Fruit fly (Drosophila melanogaster): Measurements from ENCODE around the gene Zw.

Zw gene

DNA sequence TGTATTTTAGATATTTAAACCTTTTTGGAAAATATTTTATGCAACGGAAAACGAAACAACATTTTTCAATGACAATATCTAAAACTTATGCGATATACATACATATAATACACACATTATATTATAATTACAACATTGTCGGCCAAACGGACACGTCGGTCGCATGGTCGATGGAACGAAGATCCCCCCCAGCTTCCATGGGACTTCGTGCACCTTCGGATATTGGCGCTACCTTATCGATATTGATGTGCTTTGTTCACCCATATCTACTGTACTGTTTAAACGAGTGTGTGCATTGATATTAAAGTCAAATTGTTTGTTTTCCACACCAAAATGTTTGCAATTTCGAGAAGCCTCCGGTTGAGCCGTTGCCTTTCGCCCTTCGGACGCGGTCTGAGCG is 41.6 kb upstream of the Zw start, which contains the start of gene CG14212:
TSS of gene CG14212 (plus strand) at position 301 of the 400 bp plus-strand sequence.
- TF ChIP-seq CG6276 (GFP tag; optimal IDR thresholded peaks at IDR 0.05), result no peak
- TF ChIP-seq Sox15 (GFP tag; optimal IDR thresholded peaks at IDR 0.05), result no peak
- TF ChIP-seq net (GFP tag; optimal IDR thresholded peaks at IDR 0.05), result no peak
- no peak for TF ChIP-seq achi (GFP tag; optimal IDR thresholded peaks at IDR 0.05)

DNA sequence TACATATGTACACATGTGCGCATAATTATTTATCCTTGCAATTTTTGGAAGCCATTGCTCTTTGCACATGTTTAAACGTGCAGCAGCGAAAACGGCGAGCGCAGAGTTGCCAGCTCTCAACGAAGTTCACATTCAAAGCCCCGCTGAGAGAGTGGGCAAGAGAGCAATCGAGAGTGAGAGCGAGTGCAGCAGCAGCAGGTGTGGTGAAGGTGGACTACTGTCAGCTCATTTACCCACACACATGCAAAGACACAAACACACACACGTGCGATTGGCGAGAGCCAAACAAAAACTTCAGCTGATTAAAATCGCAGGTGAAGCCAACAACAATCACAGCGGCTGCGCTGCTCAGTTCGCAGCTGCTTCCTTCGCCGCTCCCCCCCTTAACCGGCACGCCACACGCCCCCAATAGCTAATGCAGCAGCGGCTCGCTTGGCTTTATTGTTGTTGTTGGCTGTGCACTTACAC is 35.7 kb upstream of the Zw start:
- TF ChIP-seq CG34406 (GFP tag; optimal IDR thresholded peaks at IDR 0.05) (no peak), CG6163 (GFP tag; IDR thresholded peaks at IDR 0.05) (no peak; the same call in 2 of the 3 replicates), pdm3 (GFP tag; optimal IDR thresholded peaks at IDR 0.05) (no peak), Ets21C (GFP tag; optimal IDR thresholded peaks at IDR 0.05) (no peak), achi (GFP tag; optimal IDR thresholded peaks at IDR 0.05) (no peak), CG1621 (tag; optimal IDR thresholded peaks at IDR 0.05) (peak; percentile 24), CG9139 (GFP tag; optimal IDR thresholded peaks at IDR 0.05) (no peak), CG11294 (GFP tag; IDR thresholded peaks at IDR 0.05) (no peak), CG6854 (GFP tag; optimal IDR thresholded peaks at IDR 0.05) (peak; percentile 25), net (GFP tag; optimal IDR thresholded peaks at IDR 0.05) (no peak), CG6792 (GFP tag; optimal IDR thresholded peaks at IDR 0.05) (no peak), CG11902 (GFP tag; optimal IDR thresholded peaks at IDR 0.05) (no peak), Eip78C (GFP tag) (peak; percentile 63), CG11762 (GFP tag; optimal IDR thresholded peaks at IDR 0.05; ENCODE audit: insufficient read depth) (no peak), dac (GFP tag; optimal IDR thresholded peaks at IDR 0.05) (no peak), Eip93F (GFP tag; optimal IDR thresholded peaks at IDR 0.05) (no peak), CG8119 (GFP tag; IDR thresholded peaks at IDR 0.05) (peak; percentile 47; the same call in 2 of the 3 replicates), eg (GFP tag; IDR thresholded peaks at IDR 0.05) (no peak), spab (GFP tag; optimal IDR thresholded peaks at IDR 0.05) (no peak), Blimp-1 (GFP tag; optimal IDR thresholded peaks at IDR 0.05) (no peak), CG15336 (GFP tag; IDR thresholded peaks at IDR 0.05) (peak; percentile 32; the same call in 1 of the 2 replicates), svp (GFP tag) (no peak), Hr39 (GFP tag; optimal IDR thresholded peaks at IDR 0.05) (no peak), Sox14 (GFP tag; optimal IDR thresholded peaks at IDR 0.05) (peak; percentile 14), acj6 (GFP tag; optimal IDR thresholded peaks at IDR 0.05) (no peak), CG3032 (tag; optimal IDR thresholded peaks at IDR 0.05) (no peak)

DNA sequence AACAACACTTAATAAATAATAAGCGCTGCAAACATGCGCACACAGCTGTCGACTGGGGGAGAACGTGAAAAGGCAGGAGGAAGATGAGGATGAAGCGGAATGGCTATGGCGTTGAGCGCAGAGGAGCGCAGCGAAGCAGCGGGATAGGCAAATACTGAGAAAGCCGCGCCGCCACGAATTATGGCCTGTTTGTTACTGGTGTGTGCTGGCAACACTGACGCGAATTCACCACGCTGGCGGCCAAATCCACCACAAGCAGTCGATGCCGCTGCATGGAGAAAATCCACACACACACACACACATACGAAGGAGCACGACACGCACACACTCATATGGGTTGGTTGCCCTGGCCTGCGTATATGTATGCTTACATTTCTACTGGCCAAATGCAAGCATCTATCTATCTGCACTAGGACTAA is 30.0 kb upstream of the Zw start:
- TF ChIP-seq CG11294 (GFP tag; IDR thresholded peaks at IDR 0.05) (no peak), Smox (GFP tag; optimal IDR thresholded peaks at IDR 0.05) (no peak), pdm3 (GFP tag; optimal IDR thresholded peaks at IDR 0.05) (no peak), dac (GFP tag; optimal IDR thresholded peaks at IDR 0.05) (no peak), lz (GFP tag; optimal IDR thresholded peaks at IDR 0.05) (peak; percentile 16), salr (GFP tag; optimal IDR thresholded peaks at IDR 0.05) (no peak), esn (GFP tag; optimal IDR thresholded peaks at IDR 0.05) (peak; percentile 31), Hr39 (GFP tag; optimal IDR thresholded peaks at IDR 0.05) (no peak), Ets96B (tag; optimal IDR thresholded peaks at IDR 0.05) (no peak), ss (GFP tag; optimal IDR thresholded peaks at IDR 0.05) (peak; percentile 16 to 58), Met (GFP tag; optimal IDR thresholded peaks at IDR 0.05) (no peak), CG15336 (GFP tag; IDR thresholded peaks at IDR 0.05) (0 out of 2 replicates have a peak, but pooled peaks have one; percentile 12), CG11902 (GFP tag; optimal IDR thresholded peaks at IDR 0.05) (no peak), CG3919 (GFP tag; optimal IDR thresholded peaks at IDR 0.05) (peak; percentile 13), Sox14 (GFP tag; optimal IDR thresholded peaks at IDR 0.05) (peak; percentile 12), CG8319 (GFP tag; optimal IDR thresholded peaks at IDR 0.05) (no peak), dsx (GFP tag; optimal IDR thresholded peaks at IDR 0.05; ENCODE audit: poor library complexity, severe bottlenecking) (no peak), Eip78C (GFP tag) (peak; percentile 57), achi (GFP tag; optimal IDR thresholded peaks at IDR 0.05) (no peak), CG8119 (GFP tag; IDR thresholded peaks at IDR 0.05) (no peak), acj6 (GFP tag; optimal IDR thresholded peaks at IDR 0.05) (no peak), cyc (GFP tag; optimal IDR thresholded peaks at IDR 0.05) (peak; percentile 8), CG10631 (GFP tag; optimal IDR thresholded peaks at IDR 0.05) (no peak), CG34406 (GFP tag; optimal IDR thresholded peaks at IDR 0.05) (no peak), topi (GFP tag; optimal IDR thresholded peaks at IDR 0.05) (peak; percentile 3), eg (GFP tag; IDR thresholded peaks at IDR 0.05) (peak; percentile 45; the same call in 1 of the 3 replicates), fd59A (GFP tag; optimal IDR thresholded peaks at IDR 0.05) (no peak), CG7368 (GFP tag; optimal IDR thresholded peaks at IDR 0.05) (no peak), Hr4 (GFP tag; optimal IDR thresholded peaks at IDR 0.05) (no peak), vri (GFP tag; optimal IDR thresholded peaks at IDR 0.05) (peak; percentile 35), Sox15 (GFP tag; optimal IDR thresholded peaks at IDR 0.05) (no peak), Ets21C (GFP tag; optimal IDR thresholded peaks at IDR 0.05) (no peak), CG31627 (GFP tag; optimal IDR thresholded peaks at IDR 0.05) (no peak), Blimp-1 (GFP tag; optimal IDR thresholded peaks at IDR 0.05) (no peak), CG1621 (tag; optimal IDR thresholded peaks at IDR 0.05) (peak; percentile 30)
